Fruit fly (Drosophila melanogaster): ENCODE results near the gene JMJD6.

- no peak for TF ChIP-seq Myc (optimal IDR thresholded peaks at IDR 0.05)
- TF ChIP-seq Sin3A (optimal IDR thresholded peaks at IDR 0.05): no peak
- TF ChIP-seq ttk (optimal IDR thresholded peaks at IDR 0.05): no peak
- no peak for TF ChIP-seq h (optimal IDR thresholded peaks at IDR 0.05)
Measured at dm6 chr3R:22351396-22351795, 10.8 kb downstream of the JMJD6 start, which contains the start of gene rdhB.

Data from Kc167 (cell line).